Worm (Caenorhabditis elegans): ENCODE results near the gene lron-3.
A peak's percentile ranks its signal among the peaks of the same experiment; 100 is the strongest.

lron-3 gene

ce11 chrX:15496927-15497605, 60.7 kb downstream of the lron-3 start, which contains the start of gene suox-1:
Gene suox-1, plus strand, starts transcription at chrX:15497555.
- TF ChIP-seq hlh-26 (GFP tag; conservative IDR thresholded peaks at IDR 0.05) (no peak), ceh-27 (GFP tag; optimal IDR thresholded peaks at IDR 0.05) (peak; percentile 16), tbp1 (GFP tag; optimal IDR thresholded peaks at IDR 0.05) (peak; percentile 1), hmg-1.2 (GFP tag; IDR thresholded peaks at IDR 0.05) (peak; percentile 39; the same call in 1 of the 2 replicates), lin-40 (tag; optimal IDR thresholded peaks at IDR 0.05) (peak; percentile 22), K11D2.4 (GFP tag; IDR thresholded peaks at IDR 0.05) (0 out of 2 replicates have a peak, but pooled peaks have one; percentile 30), snpc-1.1 (tag; optimal IDR thresholded peaks at IDR 0.05; ENCODE audit: insufficient read depth) (no peak), nhr-80 (tag; optimal IDR thresholded peaks at IDR 0.05) (peak; percentile 42), dpff-1 (tag; optimal IDR thresholded peaks at IDR 0.05) (no peak), cebp-1 (GFP tag; IDR thresholded peaks at IDR 0.05) (no peak), cebp-1 (tag; optimal IDR thresholded peaks at IDR 0.05) (peak; percentile 2)

All from whole organism, young adult.